Worm (Caenorhabditis elegans): ENCODE measurements around the gene sdz-11.
"Not testable (repeated sequence)": the region's sequence is repeated elsewhere in the genome, so short reads cannot be mapped to it uniquely, and the experiment has no call there.

Gene sdz-11

ce11 chrII:3771640-3772039, 19.6 kb upstream of the sdz-11 start:
- TF ChIP-seq sox-2 (GFP tag; IDR thresholded peaks at IDR 0.05) = no peak
- TF ChIP-seq ref-2 (tag; optimal IDR thresholded peaks at IDR 0.05) = no peak
- no peak for TF ChIP-seq pros-1 (tag; optimal IDR thresholded peaks at IDR 0.05)
- TF ChIP-seq pha-2 (tag; optimal IDR thresholded peaks at IDR 0.05) = no peak
- no peak for TF ChIP-seq dve-1 (tag; optimal IDR thresholded peaks at IDR 0.05)
- no peak for TF ChIP-seq ceh-14 (tag; optimal IDR thresholded peaks at IDR 0.05)
- no peak for TF ChIP-seq ttx-3 (tag; optimal IDR thresholded peaks at IDR 0.05)
- TF ChIP-seq Y22D7AL.16 (tag; optimal IDR thresholded peaks at IDR 0.05) = no peak
- TF ChIP-seq pqm-1 (tag; optimal IDR thresholded peaks at IDR 0.05) = no peak

ce11 chrII:3764486-3764885, 12.4 kb upstream of the sdz-11 start, which contains the start of gene srx-112:
srx-112 (minus strand) TSS chrII:3764586.
- TF ChIP-seq lin-11 (tag; optimal IDR thresholded peaks at IDR 0.05) = no peak
- no peak for TF ChIP-seq dmd-4 (tag; optimal IDR thresholded peaks at IDR 0.05; ENCODE audit: borderline replicate concordance)
- TF ChIP-seq T23F11.4 (GFP tag; optimal IDR thresholded peaks at IDR 0.05) = no peak
- no peak for TF ChIP-seq ceh-18 (tag; optimal IDR thresholded peaks at IDR 0.05)
- TF ChIP-seq unc-42 (tag; optimal IDR thresholded peaks at IDR 0.05) = no peak
- TF ChIP-seq pag-3 (tag; optimal IDR thresholded peaks at IDR 0.05; ENCODE audit: borderline replicate concordance) = no peak
- TF ChIP-seq tbx-2 (tag; optimal IDR thresholded peaks at IDR 0.05) = no peak
- TF ChIP-seq hlh-30 (tag; optimal IDR thresholded peaks at IDR 0.05; ENCODE audit: insufficient read depth) = no peak
- no peak for TF ChIP-seq ceh-31 (tag; optimal IDR thresholded peaks at IDR 0.05)
- TF ChIP-seq odd-2 (tag; optimal IDR thresholded peaks at IDR 0.05) = no peak
- TF ChIP-seq fkh-6 (tag; optimal IDR thresholded peaks at IDR 0.05) = no peak
- no peak for TF ChIP-seq ceh-24 (tag; optimal IDR thresholded peaks at IDR 0.05)
- no peak for TF ChIP-seq ama-1 (optimal IDR thresholded peaks at IDR 0.05)
- no peak for TF ChIP-seq elt-4 (tag; optimal IDR thresholded peaks at IDR 0.05)
- TF ChIP-seq pax-1 (tag; optimal IDR thresholded peaks at IDR 0.05) = no peak
- TF ChIP-seq hlh-8 (tag; optimal IDR thresholded peaks at IDR 0.05) = no peak

- TF ChIP-seq fkh-6 (tag; optimal IDR thresholded peaks at IDR 0.05); ets-4 (tag; optimal IDR thresholded peaks at IDR 0.05); unc-55 (GFP tag; optimal IDR thresholded peaks at IDR 0.05): not testable (repeated sequence)
Measured at ce11 chrII:3761599-3761998, 9.5 kb upstream of the sdz-11 start, which contains the start of gene T24E12.6. T24E12.6 (minus strand) TSS chrII:3761699.

- TF ChIP-seq ceh-34 (tag; optimal IDR thresholded peaks at IDR 0.05) (no peak), hlh-30 (tag; optimal IDR thresholded peaks at IDR 0.05; ENCODE audit: insufficient read depth) (no peak), ceh-18 (tag; optimal IDR thresholded peaks at IDR 0.05) (no peak), K09A11.1 (tag; optimal IDR thresholded peaks at IDR 0.05; ENCODE audit: insufficient read depth) (no peak), T23F11.4 (GFP tag; optimal IDR thresholded peaks at IDR 0.05) (no peak), sox-4 (tag; optimal IDR thresholded peaks at IDR 0.05) (no peak), unc-86 (tag; optimal IDR thresholded peaks at IDR 0.05) (no peak)
Measured at ce11 chrII:3759010-3759409, 6.9 kb upstream of the sdz-11 start, which contains the start of gene T24E12.12. T24E12.12 (plus strand) TSS chrII:3759290.

- TF ChIP-seq mec-3 (tag; optimal IDR thresholded peaks at IDR 0.05; ENCODE audit: borderline replicate concordance) = no peak
- TF ChIP-seq ceh-30 (tag; optimal IDR thresholded peaks at IDR 0.05) = no peak
- no peak for TF ChIP-seq ets-4 (tag; optimal IDR thresholded peaks at IDR 0.05)
- TF ChIP-seq pha-4 (tag; optimal IDR thresholded peaks at IDR 0.05) = no peak
- no peak for TF ChIP-seq hlh-30 (tag; optimal IDR thresholded peaks at IDR 0.05; ENCODE audit: insufficient read depth)
- TF ChIP-seq odd-2 (tag; optimal IDR thresholded peaks at IDR 0.05) = no peak
- TF ChIP-seq gmeb-2 (tag; optimal IDR thresholded peaks at IDR 0.05) = no peak
- TF ChIP-seq unc-86 (tag; optimal IDR thresholded peaks at IDR 0.05) = no peak
- TF ChIP-seq madf-2 (tag; optimal IDR thresholded peaks at IDR 0.05) = no peak
- no peak for TF ChIP-seq tbx-7 (tag; optimal IDR thresholded peaks at IDR 0.05)
- TF ChIP-seq ceh-6 (GFP tag; optimal IDR thresholded peaks at IDR 0.05) = no peak
- TF ChIP-seq dmd-4 (tag; optimal IDR thresholded peaks at IDR 0.05; ENCODE audit: borderline replicate concordance) = no peak
- no peak for TF ChIP-seq ceh-2 (tag; optimal IDR thresholded peaks at IDR 0.05)
- TF ChIP-seq pros-1 (tag; optimal IDR thresholded peaks at IDR 0.05) = no peak
- no peak for TF ChIP-seq ceh-34 (tag; optimal IDR thresholded peaks at IDR 0.05)
- no peak for TF ChIP-seq pag-3 (tag; optimal IDR thresholded peaks at IDR 0.05; ENCODE audit: borderline replicate concordance)
- no peak for TF ChIP-seq lim-6 (tag; optimal IDR thresholded peaks at IDR 0.05)
- no peak for TF ChIP-seq fkh-6 (tag; optimal IDR thresholded peaks at IDR 0.05)
- TF ChIP-seq ceh-19 (GFP tag; optimal IDR thresholded peaks at IDR 0.05) = no peak
- TF ChIP-seq F13H6.1 (tag; optimal IDR thresholded peaks at IDR 0.05) = no peak
Measured at ce11 chrII:3757499-3757898, 5.4 kb upstream of the sdz-11 start, which contains the start of gene srx-111. srx-111 (plus strand) TSS chrII:3757799.

All from whole organism, late embryonic.